Worm (Caenorhabditis elegans) whole organism, L3 larva: ENCODE measurements around the gene str-64.

Experiments used
- R02D3.7 ChIP-seq: fragments of 150-350 bp; optimal IDR thresholded peaks from 2 replicates; lab custom pipeline; 2014; ENCODE audit warnings: missing biosample characterization, missing genetic modification characterization
- ama-1 ChIP-seq: fragments of 150-350 bp; optimal IDR thresholded peaks from 2 replicates; lab custom pipeline; 2018
- lin-15B ChIP-seq: fragments of 150-350 bp; optimal IDR thresholded peaks from 2 replicates; lab custom pipeline; 2014; ENCODE audit warnings: missing biosample characterization, missing genetic modification characterization
- nfya-1 ChIP-seq: sonication (generic microtip); optimal IDR thresholded peaks from 2 replicates; lab custom pipeline; 2017; ENCODE audit warnings: missing genetic modification characterization, mild to moderate bottlenecking, missing compliant biosample characterization, antibody characterized with exemption, moderate library complexity; ENCODE audit not compliant: insufficient read depth
- snpc-4 ChIP-seq: fragments of 150-350 bp; optimal IDR thresholded peaks from 2 replicates; lab custom pipeline; 2014; ENCODE audit warnings: missing biosample characterization, missing genetic modification characterization
- unc-62 ChIP-seq: fragments of 150-350 bp; sonication (generic microtip); optimal IDR thresholded peaks from 4 replicates; lab custom pipeline; 2014; ENCODE audit warnings: missing biosample characterization, missing genetic modification reagents, missing genetic modification characterization
- zag-1 ChIP-seq: fragments of 150-350 bp; optimal IDR thresholded peaks from 2 replicates; lab custom pipeline; 2014; ENCODE audit warnings: missing biosample characterization, missing genetic modification characterization

ce11 chrV:3236610-3237009 lies 46.4 kb upstream of the str-64 start, which contains the start of the genes K08D9.9 and str-16:
- no peak for TF ChIP-seq zag-1 (tag; lab: Kevin White, UChicago)
- TF ChIP-seq lin-15B (tag; lab: Kevin White, UChicago) = no peak
- no peak for TF ChIP-seq nfya-1 (tag; lab: Kevin White, UChicago)
- no peak for TF ChIP-seq unc-62 (GFP tag; lab: Kevin White, UChicago)
- no peak for TF ChIP-seq snpc-4 (tag; lab: Kevin White, UChicago)
- TF ChIP-seq ama-1 (lab: Kevin White, UChicago) = no peak
- no peak for TF ChIP-seq R02D3.7
